Fruit fly (Drosophila melanogaster) whole organism, embryonic: ENCODE measurements around the gene CG15406.
A peak's percentile ranks its signal among the peaks of the same experiment; 100 is the strongest.

Experiments
- Atf3 ChIP-seq: fragments of 200-800 bp; sonication (Bioruptor generic); optimal IDR thresholded peaks from 3 replicates; lab custom pipeline; 2016; ENCODE audit warnings: missing biosample characterization, missing genetic modification characterization
- Awh ChIP-seq: fragments of 200-800 bp; sonication (Bioruptor generic); IDR thresholded peaks from 2 replicates; pipeline ENCODE4, ENCODE4 v1.3.6; 2022; ENCODE audit warnings: missing biosample characterization, missing genetic modification characterization
- CG11247 ChIP-seq: fragments of 200-800 bp; sonication (Bioruptor generic); IDR thresholded peaks from 2 replicates; pipeline ENCODE4 v1.3.6; 2022; ENCODE audit warnings: missing biosample characterization, missing genetic modification characterization
- CG12219 ChIP-seq: fragments of 200-800 bp; sonication (Bioruptor generic); optimal IDR thresholded peaks from 3 replicates; lab custom pipeline; 2018; ENCODE audit warnings: missing biosample characterization, mild to moderate bottlenecking, missing genetic modification characterization
- CG14014 ChIP-seq: fragments of 200-800 bp; sonication (Bioruptor generic); IDR thresholded peaks from 2 replicates; pipeline ENCODE4 v1.3.6; 2022; ENCODE audit warnings: missing biosample characterization, missing genetic modification characterization
- CG1529 ChIP-seq: fragments of 200-800 bp; sonication (Bioruptor generic); optimal IDR thresholded peaks from 3 replicates; lab custom pipeline; 2018; ENCODE audit warnings: missing biosample characterization, missing genetic modification characterization
- CG1647 ChIP-seq: fragments of 200-800 bp; sonication (Bioruptor generic); optimal IDR thresholded peaks from 3 replicates; lab custom pipeline; 2016; ENCODE audit warnings: missing biosample characterization, missing genetic modification characterization
- CG16815 ChIP-seq: fragments of 200-800 bp; sonication (Bioruptor generic); optimal IDR thresholded peaks from 3 replicates; lab custom pipeline; 2017; ENCODE audit warnings: missing biosample characterization, mild to moderate bottlenecking, missing genetic modification characterization
- CG17612 ChIP-seq: fragments of 200-800 bp; sonication (Bioruptor generic); IDR thresholded peaks from 2 replicates; pipeline ENCODE4 v1.3.6; 2022; ENCODE audit warnings: missing biosample characterization, missing genetic modification characterization
- CG18619 ChIP-seq: fragments of 200-800 bp; sonication (Bioruptor generic); optimal IDR thresholded peaks from 3 replicates; lab custom pipeline; 2017; ENCODE audit warnings: missing biosample characterization, mild to moderate bottlenecking, missing genetic modification characterization
- CG2129 ChIP-seq: fragments of 200-800 bp; sonication (Bioruptor generic); IDR thresholded peaks from 2 replicates; pipeline ENCODE4 v1.3.6; 2022; ENCODE audit warnings: missing biosample characterization, missing genetic modification characterization; ENCODE audit not compliant: partially characterized antibody
- CG2678 ChIP-seq: fragments of 200-800 bp; sonication (Bioruptor generic); optimal IDR thresholded peaks from 3 replicates; lab custom pipeline; 2019; ENCODE audit warnings: missing biosample characterization, mild to moderate bottlenecking, missing genetic modification characterization, moderate library complexity
- CG2889 ChIP-seq: fragments of 200-800 bp; sonication (Bioruptor generic); IDR thresholded peaks from 3 replicates; pipeline ENCODE4 v1.3.6; 2022; ENCODE audit warnings: missing biosample characterization, missing genetic modification characterization
- CG34376 ChIP-seq: fragments of 200-800 bp; sonication (Bioruptor generic); optimal IDR thresholded peaks from 2 replicates; lab custom pipeline; 2018; ENCODE audit warnings: missing biosample characterization, mild to moderate bottlenecking, missing genetic modification characterization
- CG4424 ChIP-seq: fragments of 200-800 bp; sonication (Bioruptor generic); optimal IDR thresholded peaks from 3 replicates; lab custom pipeline; 2016; ENCODE audit warnings: missing biosample characterization, missing genetic modification characterization
- CG6254 ChIP-seq: fragments of 200-800 bp; sonication (Bioruptor generic); optimal IDR thresholded peaks from 3 replicates; lab custom pipeline; 2017; ENCODE audit warnings: mild to moderate bottlenecking, missing biosample characterization, missing genetic modification reagents, missing genetic modification characterization
- CG6791 ChIP-seq: fragments of 200-800 bp; sonication (Bioruptor generic); IDR thresholded peaks from 3 replicates; pipeline ENCODE4 v1.3.6; 2022; ENCODE audit warnings: missing biosample characterization, missing genetic modification characterization; ENCODE audit not compliant: partially characterized antibody
- CG7357 ChIP-seq: fragments of 200-800 bp; sonication (Bioruptor generic); IDR thresholded peaks from 3 replicates; pipeline ENCODE4 v1.3.6; 2022; ENCODE audit warnings: missing biosample characterization, missing genetic modification characterization
- CG7372 ChIP-seq: fragments of 200-800 bp; sonication (Bioruptor generic); IDR thresholded peaks from 2 replicates; pipeline ENCODE4 v1.3.6; 2022; ENCODE audit warnings: missing biosample characterization, missing genetic modification characterization
- CG9876 ChIP-seq: fragments of 200-800 bp; sonication (Bioruptor generic); optimal IDR thresholded peaks from 2 replicates; lab custom pipeline; 2016; ENCODE audit warnings: missing biosample characterization, missing genetic modification characterization
- CHES-1-like ChIP-seq: fragments of 200-800 bp; sonication (Bioruptor generic); optimal IDR thresholded peaks from 2 replicates; lab custom pipeline; 2016; ENCODE audit warnings: missing biosample characterization, missing genetic modification characterization
- ERR ChIP-seq: fragments of 200-800 bp; sonication (Bioruptor generic); optimal IDR thresholded peaks from 2 replicates; lab custom pipeline; 2016; ENCODE audit warnings: missing biosample characterization, missing genetic modification characterization
- Elba2 ChIP-seq: fragments of 200-800 bp; sonication (Bioruptor generic); optimal IDR thresholded peaks from 3 replicates; lab custom pipeline; 2016; ENCODE audit warnings: missing biosample characterization, missing genetic modification characterization
- Ets65A ChIP-seq: fragments of 200-800 bp; sonication (Bioruptor generic); peaks from one replicate; lab custom pipeline; 2016; ENCODE audit warnings: missing biosample characterization, missing genetic modification characterization
- Fer2 ChIP-seq: fragments of 200-800 bp; sonication (Bioruptor generic); optimal IDR thresholded peaks from 2 replicates; lab custom pipeline; 2018; ENCODE audit warnings: missing biosample characterization, mild to moderate bottlenecking, missing genetic modification characterization, moderate library complexity
- HHEX ChIP-seq: fragments of 200-800 bp; sonication (Bioruptor generic); optimal IDR thresholded peaks from 3 replicates; lab custom pipeline; 2017; ENCODE audit warnings: missing biosample characterization, mild to moderate bottlenecking, missing genetic modification characterization, missing genetic modification reagents
- Hsf ChIP-seq: fragments of 200-800 bp; sonication (Bioruptor generic); optimal IDR thresholded peaks from 3 replicates; lab custom pipeline; 2016; ENCODE audit warnings: missing biosample characterization, missing genetic modification characterization
- Lhr ChIP-seq: fragments of 200-800 bp; sonication (Bioruptor generic); optimal IDR thresholded peaks from 3 replicates; lab custom pipeline; 2017; ENCODE audit warnings: mild to moderate bottlenecking, missing biosample characterization, missing genetic modification reagents, missing genetic modification characterization
- Mes4 ChIP-seq: fragments of 200-800 bp; sonication (Bioruptor generic); optimal IDR thresholded peaks from 2 replicates; lab custom pipeline; 2016; ENCODE audit warnings: missing biosample characterization, missing genetic modification characterization
- Poxn ChIP-seq: fragments of 200-800 bp; sonication (Bioruptor generic); IDR thresholded peaks from 2 replicates; pipeline ENCODE4 v1.3.6; 2022; ENCODE audit warnings: missing biosample characterization, missing genetic modification characterization
- Ravus ChIP-seq: fragments of 200-800 bp; sonication (Bioruptor generic); IDR thresholded peaks from 2 replicates; pipeline ENCODE4 v1.3.6; 2022; ENCODE audit warnings: missing biosample characterization, missing genetic modification characterization
- Side ChIP-seq: fragments of 200-800 bp; sonication (Bioruptor generic); optimal IDR thresholded peaks from 2 replicates; lab custom pipeline; 2016; ENCODE audit warnings: missing biosample characterization, missing genetic modification characterization
- Usf ChIP-seq: fragments of 200-800 bp; sonication (Bioruptor generic); optimal IDR thresholded peaks from 2 replicates; lab custom pipeline; 2017; ENCODE audit warnings: missing genotype, missing biosample characterization, missing genetic modification characterization
- abd-A ChIP-seq: fragments of 200-800 bp; sonication (Bioruptor generic); optimal IDR thresholded peaks from 3 replicates; lab custom pipeline; 2019; ENCODE audit warnings: missing biosample characterization, mild to moderate bottlenecking, missing genetic modification characterization, moderate library complexity
- ara ChIP-seq: fragments of 200-800 bp; sonication (Bioruptor generic); IDR thresholded peaks from 2 replicates; pipeline ENCODE4 v1.3.6; 2022; ENCODE audit warnings: missing biosample characterization, missing genetic modification characterization
- az2 ChIP-seq: fragments of 200-800 bp; sonication (Bioruptor generic); optimal IDR thresholded peaks from 3 replicates; lab custom pipeline; 2016; ENCODE audit warnings: missing biosample characterization, missing genetic modification characterization
- bigmax ChIP-seq: fragments of 200-800 bp; sonication (Bioruptor generic); optimal IDR thresholded peaks from 2 replicates; lab custom pipeline; 2018; ENCODE audit warnings: missing biosample characterization, mild to moderate bottlenecking, missing genetic modification characterization
- chinmo ChIP-seq: fragments of 200-800 bp; sonication (Bioruptor generic); IDR thresholded peaks from 4 replicates; pipeline ENCODE4 v1.3.6; 2022; ENCODE audit warnings: missing biosample characterization, missing genetic modification characterization; ENCODE audit not compliant: partially characterized antibody
- danr ChIP-seq: fragments of 200-800 bp; sonication (Bioruptor generic); IDR thresholded peaks from 2 replicates; pipeline ENCODE4 v1.3.6; 2022; ENCODE audit warnings: missing biosample characterization, missing genetic modification characterization
- en ChIP-seq: fragments of 200-800 bp; sonication (Bioruptor generic); optimal IDR thresholded peaks from 2 replicates; lab custom pipeline; 2016; ENCODE audit warnings: missing biosample characterization, missing genetic modification characterization
- fd96Cb ChIP-seq: fragments of 200-800 bp; sonication (Bioruptor generic); optimal IDR thresholded peaks from 2 replicates; lab custom pipeline; 2018; ENCODE audit warnings: missing biosample characterization, mild to moderate bottlenecking, missing genetic modification characterization, moderate library complexity
- gcm2 ChIP-seq: fragments of 200-800 bp; sonication (Bioruptor generic); optimal IDR thresholded peaks from 2 replicates; lab custom pipeline; 2016; ENCODE audit warnings: missing biosample characterization, missing genetic modification characterization
- gsb ChIP-seq: fragments of 200-800 bp; sonication (Bioruptor generic); IDR thresholded peaks from 2 replicates; pipeline ENCODE4 v1.3.6; 2022; ENCODE audit warnings: missing biosample characterization, missing genetic modification characterization
- jigr1 ChIP-seq: fragments of 200-800 bp; sonication (Bioruptor generic); IDR thresholded peaks from 3 replicates; pipeline ENCODE4 v1.3.6; 2022; ENCODE audit warnings: missing biosample characterization, missing genetic modification characterization
- kah ChIP-seq: fragments of 200-800 bp; sonication (Bioruptor generic); optimal IDR thresholded peaks from 2 replicates; lab custom pipeline; 2018; ENCODE audit warnings: missing biosample characterization, mild to moderate bottlenecking, missing genetic modification characterization
- lov ChIP-seq, 2 experiments: fragments of 200-800 bp in 1 of 2; fragments of >200 bp in 1 of 2; sonication (Bioruptor generic) in 1 of 2; IDR thresholded peaks in 1 of 2; optimal IDR thresholded peaks in 1 of 2; 2 replicates in 1 of 2; 3 replicates in 1 of 2; pipeline versions ENCODE4 v1.3.6 to Lab custom; 2017 to 2022; ENCODE audit warnings: missing biosample characterization in 1 of 2, missing genetic modification characterization in 1 of 2
- luna ChIP-seq: fragments of 200-800 bp; sonication (Bioruptor generic); optimal IDR thresholded peaks from 2 replicates; lab custom pipeline; 2016; ENCODE audit warnings: missing biosample characterization, missing genetic modification characterization
- vfl ChIP-seq: fragments of 200-800 bp; sonication (Bioruptor generic); optimal IDR thresholded peaks from 2 replicates; lab custom pipeline; 2016; ENCODE audit warnings: missing biosample characterization, missing genetic modification characterization
- vvl ChIP-seq: fragments of 200-800 bp; sonication (Bioruptor generic); IDR thresholded peaks from 2 replicates; pipeline ENCODE4 v1.3.6; 2022; ENCODE audit warnings: missing biosample characterization, missing genetic modification characterization

CG15406 gene

DNA sequence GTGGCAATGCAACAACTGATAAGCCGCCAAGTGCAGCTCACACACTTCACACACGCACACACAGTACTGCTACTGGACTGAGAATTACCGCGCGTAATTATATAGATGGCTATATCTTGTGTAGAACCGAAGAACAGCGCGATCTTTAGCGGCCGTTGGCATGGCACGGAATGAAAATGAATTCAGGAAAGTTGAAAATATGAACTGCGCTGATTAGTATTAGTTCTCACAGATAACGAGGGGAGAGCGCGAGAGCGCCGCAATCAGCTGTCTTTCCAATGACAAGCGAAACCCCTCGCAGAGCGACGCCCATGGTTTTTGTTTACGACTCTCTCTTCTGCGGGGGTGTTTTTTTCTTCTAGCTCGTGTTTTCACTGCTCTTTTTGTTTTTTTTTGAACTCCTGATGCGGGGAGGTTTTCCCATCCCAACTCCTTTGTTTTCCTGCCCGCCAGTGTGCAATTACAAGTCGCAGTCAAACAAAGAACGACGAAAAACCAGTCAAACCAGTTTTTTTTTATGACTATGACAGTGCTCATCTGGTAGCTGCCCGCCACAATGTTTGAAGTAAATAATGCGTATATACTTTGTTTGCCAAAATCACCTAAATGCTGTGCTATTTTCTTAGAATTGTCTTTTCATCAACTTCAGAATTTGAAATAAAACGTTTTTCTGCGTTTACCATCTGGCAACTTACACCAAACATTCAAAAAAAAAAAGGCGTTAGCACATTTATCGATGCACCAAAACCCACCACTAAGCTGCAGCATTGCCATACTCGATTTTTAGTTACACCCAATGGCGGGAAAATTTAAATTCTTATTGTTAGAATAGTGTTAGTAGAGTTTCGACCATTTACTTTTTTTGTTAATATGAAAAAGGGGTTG is 5.8 kb upstream of the CG15406 start, which contains the start of gene CG9663 (continued):
- TF ChIP-seq Usf (GFP tag; lab: Kevin White, UChicago): no peak
- TF ChIP-seq CG16815 (GFP tag; lab: Kevin White, UChicago): no peak
- TF ChIP-seq CG6791 (GFP tag; lab: Robert Waterston, UW): peak; percentile 65; the same call in 2 of the 3 replicates
- no peak for TF ChIP-seq CG1647 (GFP tag; lab: Kevin White, UChicago)
- no peak for TF ChIP-seq CG2889
- no peak for TF ChIP-seq fd96Cb (tag; lab: Kevin White, UChicago)
- peak; percentile 19 for TF ChIP-seq ERR
- no peak for TF ChIP-seq luna (GFP tag; lab: Kevin White, UChicago)
- no peak for TF ChIP-seq CG1529 (GFP tag; lab: Kevin White, UChicago)
- no peak for TF ChIP-seq CG4424 (GFP tag; lab: Kevin White, UChicago)
- TF ChIP-seq Atf3 (GFP tag; lab: Kevin White, UChicago): no peak
- no peak for TF ChIP-seq Poxn
- TF ChIP-seq CG11247 (GFP tag; lab: Robert Waterston, UW): 0 out of 2 replicates have a peak, but pooled peaks have one; percentile 10
- TF ChIP-seq CG6254 (GFP tag; lab: Kevin White, UChicago): peak; percentile 16
- peak; percentile 57 for TF ChIP-seq Lhr (GFP tag; lab: Kevin White, UChicago)
- TF ChIP-seq CG9876: no peak
- no peak for TF ChIP-seq CG14014
- peak; percentile 68 for TF ChIP-seq CG34376 (GFP tag; lab: Kevin White, UChicago)
- TF ChIP-seq CG18619 (GFP tag; lab: Kevin White, UChicago): no peak
- no peak for TF ChIP-seq Hsf (GFP tag; lab: Kevin White, UChicago)
- peak; percentile 69 for TF ChIP-seq abd-A (tag; lab: Kevin White, UChicago)
- TF ChIP-seq gsb (GFP tag; lab: Robert Waterston, UW): no peak
- TF ChIP-seq kah (GFP tag; lab: Kevin White, UChicago): no peak
- no peak for TF ChIP-seq az2 (GFP tag; lab: Kevin White, UChicago)
- peak; percentile 49; the same call in 1 of the 2 replicates for TF ChIP-seq Awh (GFP tag; lab: Robert Waterston, UW)
- 0 out of 2 replicates have a peak, but pooled peaks have one; percentile 23 for TF ChIP-seq ara (GFP tag; lab: Robert Waterston, UW)
- TF ChIP-seq CG17612 (GFP tag; lab: Robert Waterston, UW): no peak
- TF ChIP-seq chinmo (GFP tag; lab: Robert Waterston, UW): peak; percentile 65; the same call in 2 of the 4 replicates
- TF ChIP-seq Fer2 (tag; lab: Kevin White, UChicago): no peak
- TF ChIP-seq lov (optimal IDR thresholded peaks at IDR 0.05; lab: Kevin White, UChicago): no peak
- no peak for TF ChIP-seq lov (GFP tag; IDR thresholded peaks at IDR 0.05; lab: Robert Waterston, UW)
- no peak for TF ChIP-seq CG7372 (GFP tag; lab: Robert Waterston, UW)
- TF ChIP-seq bigmax (GFP tag; lab: Kevin White, UChicago): no peak
- peak; percentile 66 for TF ChIP-seq Elba2 (GFP tag; lab: Kevin White, UChicago)
- peak; percentile 14 for TF ChIP-seq CG12219 (GFP tag; lab: Kevin White, UChicago)
- no peak for TF ChIP-seq HHEX
- peak; percentile 37; the same call in 1 of the 2 replicates for TF ChIP-seq vvl (GFP tag; lab: Robert Waterston, UW)
- peak; percentile 2 for TF ChIP-seq CG2678 (tag; lab: Kevin White, UChicago)
- no peak for TF ChIP-seq jigr1 (GFP tag; lab: Robert Waterston, UW)
- peak; percentile 13 for TF ChIP-seq Side (GFP tag; lab: Kevin White, UChicago)
- no peak for TF ChIP-seq vfl (GFP tag; lab: Kevin White, UChicago)
- TF ChIP-seq Ravus (GFP tag; lab: Robert Waterston, UW): no peak
- no peak for TF ChIP-seq CG2129 (GFP tag; lab: Robert Waterston, UW)
- no peak for TF ChIP-seq CG7357 (GFP tag; lab: Robert Waterston, UW)
- TF ChIP-seq en (GFP tag; lab: Kevin White, UChicago): no peak
- no peak for TF ChIP-seq danr
- peak; percentile 35 for TF ChIP-seq CHES-1-like (GFP tag; lab: Kevin White, UChicago)
- TF ChIP-seq Mes4: peak; percentile 3
- TF ChIP-seq Ets65A (GFP tag; lab: Kevin White, UChicago): no peak
- TF ChIP-seq gcm2 (GFP tag; lab: Kevin White, UChicago): peak; percentile 51
